Worm (Caenorhabditis elegans): ENCODE measurements around the gene T13A10.1.

- TF ChIP-seq nhr-77 (tag; optimal IDR thresholded peaks at IDR 0.05) (no peak), snpc-4 (tag; optimal IDR thresholded peaks at IDR 0.05) (no peak), ama-1 (optimal IDR thresholded peaks at IDR 0.05) (no peak), ceh-16 (tag; optimal IDR thresholded peaks at IDR 0.05) (no peak), nhr-25 (tag; optimal IDR thresholded peaks at IDR 0.05) (no peak)
Measured at ce11 chrIV:6237508-6238227, 38.2 kb upstream of the T13A10.1 start, which contains the start of the genes F58F9.6 and F58F9.8.

Data from whole organism, L2 larva.